Worm (Caenorhabditis elegans): Measurements from ENCODE around the gene gpa-8.

DNA sequence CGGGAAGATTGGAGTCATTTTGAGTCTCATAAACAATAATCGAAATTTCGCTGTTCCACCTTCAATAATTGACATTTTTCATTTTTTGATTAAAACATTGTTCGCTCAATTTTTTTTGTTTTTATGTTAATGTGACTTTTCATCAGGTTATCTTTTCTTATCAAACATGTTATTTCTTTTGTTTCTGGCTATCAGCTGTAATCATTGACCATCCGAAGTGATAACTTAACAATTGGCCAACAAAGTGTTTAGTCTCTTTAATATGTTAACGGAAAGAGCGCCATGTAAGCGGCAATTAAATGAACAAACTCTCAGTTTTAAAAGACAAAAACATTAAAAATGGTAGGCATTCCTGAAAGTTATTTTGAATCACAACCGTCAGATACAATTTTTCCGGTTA lies 6.2 kb downstream of the gpa-8 start:
- TF ChIP-seq lin-39 (tag; optimal IDR thresholded peaks at IDR 0.05) (no peak), snpc-4 (tag; optimal IDR thresholded peaks at IDR 0.05) (no peak), mdl-1 (tag; optimal IDR thresholded peaks at IDR 0.05) (no peak)
